Fruit fly (Drosophila melanogaster) whole organism, prepupa: Measurements from ENCODE around the gene Cog3.
A peak's percentile ranks its signal among the peaks of the same experiment; 100 is the strongest.

Source experiments
- Blimp-1 ChIP-seq: fragments of 200-800 bp; sonication (Bioruptor generic); optimal IDR thresholded peaks from 3 replicates; lab custom pipeline; 2017; ENCODE audit warnings: missing biosample characterization, missing genetic modification characterization, mild to moderate bottlenecking, moderate library complexity, missing genetic modification reagents
- CG10631 ChIP-seq: fragments of 200-800 bp; sonication (Bioruptor generic); optimal IDR thresholded peaks from 2 replicates; lab custom pipeline; 2016; ENCODE audit warnings: missing biosample characterization, missing genetic modification characterization
- CG10669 ChIP-seq: fragments of 200-800 bp; sonication (Bioruptor generic); optimal IDR thresholded peaks from 3 replicates; lab custom pipeline; 2018; ENCODE audit warnings: missing biosample characterization, mild to moderate bottlenecking, missing genetic modification characterization, moderate library complexity
- CG11762 ChIP-seq: fragments of 200-800 bp; sonication (Bioruptor generic); optimal IDR thresholded peaks from 3 replicates; lab custom pipeline; 2016; ENCODE audit warnings: missing biosample characterization, missing genetic modification characterization; ENCODE audit not compliant: insufficient read depth
- CG11902 ChIP-seq: fragments of 200-800 bp; sonication (Bioruptor generic); optimal IDR thresholded peaks from 3 replicates; lab custom pipeline; 2016; ENCODE audit warnings: missing biosample characterization, missing genetic modification characterization
- CG15336 ChIP-seq: fragments of 200-800 bp; sonication (Bioruptor generic); IDR thresholded peaks from 2 replicates; pipeline ENCODE4 v1.3.6; 2022; ENCODE audit warnings: missing biosample characterization, missing genetic modification characterization
- CG16779 ChIP-seq: fragments of 200-800 bp; sonication (Bioruptor generic); optimal IDR thresholded peaks from 3 replicates; lab custom pipeline; 2017; ENCODE audit warnings: missing biosample characterization, mild to moderate bottlenecking, missing genetic modification characterization
- CG3032 ChIP-seq: fragments of 200-800 bp; optimal IDR thresholded peaks from 2 replicates; lab custom pipeline; 2019; ENCODE audit warnings: missing biosample characterization, mild to moderate bottlenecking, missing genetic modification characterization, moderate library complexity
- CG32006 ChIP-seq: fragments of 200-800 bp; sonication (Bioruptor generic); optimal IDR thresholded peaks from 3 replicates; lab custom pipeline; 2017; ENCODE audit warnings: missing biosample characterization, mild to moderate bottlenecking, missing genetic modification characterization
- CG34406 ChIP-seq: fragments of 200-800 bp; sonication (Bioruptor generic); optimal IDR thresholded peaks from 3 replicates; lab custom pipeline; 2016; ENCODE audit warnings: missing biosample characterization, missing genetic modification characterization
- CG3919 ChIP-seq: fragments of 200-800 bp; sonication (Bioruptor generic); optimal IDR thresholded peaks from 3 replicates; lab custom pipeline; 2016; ENCODE audit warnings: missing biosample characterization, missing genetic modification characterization
- CG4318 ChIP-seq: fragments of 200-800 bp; sonication (Bioruptor generic); optimal IDR thresholded peaks from 3 replicates; lab custom pipeline; 2017; ENCODE audit warnings: missing biosample characterization, mild to moderate bottlenecking, missing genetic modification characterization
- CG6163 ChIP-seq: fragments of 200-800 bp; sonication (Bioruptor generic); IDR thresholded peaks from 3 replicates; pipeline ENCODE4 v1.3.6; 2022; ENCODE audit warnings: missing biosample characterization, missing genetic modification characterization
- CG6276 ChIP-seq: fragments of 200-800 bp; sonication (Bioruptor generic); optimal IDR thresholded peaks from 2 replicates; lab custom pipeline; 2017; ENCODE audit warnings: missing biosample characterization, mild to moderate bottlenecking, missing genetic modification characterization
- CG6792 ChIP-seq: fragments of 200-800 bp; sonication (Bioruptor generic); optimal IDR thresholded peaks from 3 replicates; lab custom pipeline; 2016; ENCODE audit warnings: missing biosample characterization, missing genetic modification characterization
- CG6808 ChIP-seq: fragments of 200-800 bp; sonication (Bioruptor generic); optimal IDR thresholded peaks from 3 replicates; lab custom pipeline; 2017; ENCODE audit warnings: missing biosample characterization, missing genetic modification characterization, mild to moderate bottlenecking, moderate library complexity, missing genetic modification reagents
- CG6854 ChIP-seq: fragments of 200-800 bp; sonication (Bioruptor generic); optimal IDR thresholded peaks from 2 replicates; lab custom pipeline; 2017; ENCODE audit warnings: missing biosample characterization, mild to moderate bottlenecking, missing genetic modification characterization
- CG8119 ChIP-seq: fragments of 200-800 bp; sonication (Bioruptor generic); IDR thresholded peaks from 3 replicates; pipeline ENCODE4 v1.3.6; 2022; ENCODE audit warnings: missing biosample characterization, missing genetic modification characterization
- CG8319 ChIP-seq: fragments of 200-800 bp; sonication (Bioruptor generic); optimal IDR thresholded peaks from 3 replicates; lab custom pipeline; 2016; ENCODE audit warnings: missing biosample characterization, missing genetic modification characterization
- Eip75B ChIP-seq: fragments of 200-800 bp; sonication (Bioruptor generic); optimal IDR thresholded peaks from 3 replicates; lab custom pipeline; 2016; ENCODE audit warnings: missing biosample characterization, missing genetic modification characterization
- Eip78C ChIP-seq: fragments of 200-800 bp; sonication (Bioruptor generic); peaks from one replicate; lab custom pipeline; 2016; ENCODE audit warnings: missing biosample characterization, missing genetic modification characterization
- Eip93F ChIP-seq: fragments of 200-800 bp; sonication (Bioruptor generic); optimal IDR thresholded peaks from 2 replicates; lab custom pipeline; 2016; ENCODE audit warnings: missing biosample characterization, mild to moderate bottlenecking, missing genetic modification characterization
- Ets21C ChIP-seq: fragments of 200-800 bp; sonication (Bioruptor generic); optimal IDR thresholded peaks from 3 replicates; lab custom pipeline; 2016; ENCODE audit warnings: missing biosample characterization, missing genetic modification characterization
- Ets96B ChIP-seq: fragments of 200-800 bp; optimal IDR thresholded peaks from 2 replicates; lab custom pipeline; 2019; ENCODE audit warnings: missing biosample characterization, mild to moderate bottlenecking, missing genetic modification characterization, moderate library complexity
- Gug ChIP-seq: fragments of 200-800 bp; sonication (Bioruptor generic); IDR thresholded peaks from 2 replicates; pipeline ENCODE4 v1.3.6; 2022; ENCODE audit warnings: missing biosample characterization, missing genetic modification characterization
- Hr38 ChIP-seq: sonication (Bioruptor generic); optimal IDR thresholded peaks from 2 replicates; lab custom pipeline; 2016; ENCODE audit warnings: missing biosample characterization, missing genetic modification characterization
- Hr39 ChIP-seq: fragments of 200-800 bp; sonication (Bioruptor generic); optimal IDR thresholded peaks from 2 replicates; lab custom pipeline; 2016; ENCODE audit warnings: missing biosample characterization, missing genetic modification characterization
- Hr4 ChIP-seq: fragments of 200-800 bp; sonication (Bioruptor generic); optimal IDR thresholded peaks from 3 replicates; lab custom pipeline; 2016; ENCODE audit warnings: missing biosample characterization, missing genetic modification characterization
- Met ChIP-seq: fragments of 200-800 bp; sonication (Bioruptor generic); optimal IDR thresholded peaks from 3 replicates; lab custom pipeline; 2016; ENCODE audit warnings: missing biosample characterization, missing genetic modification characterization
- OdsH ChIP-seq: fragments of 200-800 bp; sonication (Bioruptor generic); optimal IDR thresholded peaks from 3 replicates; lab custom pipeline; 2016; ENCODE audit warnings: missing biosample characterization, missing genetic modification characterization
- Smox ChIP-seq: fragments of 200-800 bp; sonication (Bioruptor generic); optimal IDR thresholded peaks from 3 replicates; lab custom pipeline; 2016; ENCODE audit warnings: missing biosample characterization, missing genetic modification characterization
- Sox102F ChIP-seq: fragments of 200-800 bp; sonication (Bioruptor generic); optimal IDR thresholded peaks from 2 replicates; lab custom pipeline; 2016; ENCODE audit warnings: missing biosample characterization, mild to moderate bottlenecking, missing genetic modification characterization
- Sox14 ChIP-seq: fragments of 200-800 bp; sonication (Bioruptor generic); optimal IDR thresholded peaks from 3 replicates; lab custom pipeline; 2016; ENCODE audit warnings: missing biosample characterization, missing genetic modification characterization
- Sox15 ChIP-seq: fragments of 200-800 bp; sonication (Bioruptor generic); optimal IDR thresholded peaks from 3 replicates; lab custom pipeline; 2016; ENCODE audit warnings: missing biosample characterization, missing genetic modification characterization
- achi ChIP-seq: fragments of 200-800 bp; sonication (Bioruptor generic); optimal IDR thresholded peaks from 3 replicates; lab custom pipeline; 2016; ENCODE audit warnings: missing biosample characterization, missing genetic modification characterization
- acj6 ChIP-seq: fragments of 200-800 bp; sonication (Bioruptor generic); optimal IDR thresholded peaks from 3 replicates; lab custom pipeline; 2016; ENCODE audit warnings: missing biosample characterization, missing genetic modification characterization
- dsx ChIP-seq: fragments of 200-800 bp; optimal IDR thresholded peaks from 3 replicates; lab custom pipeline; 2019; ENCODE audit warnings: missing biosample characterization, mild to moderate bottlenecking, missing genetic modification characterization, moderate library complexity; ENCODE audit not compliant: poor library complexity, severe bottlenecking
- eg ChIP-seq: fragments of 200-800 bp; sonication (Bioruptor generic); IDR thresholded peaks from 3 replicates; pipeline ENCODE4 v1.3.6; 2022; ENCODE audit warnings: missing biosample characterization, missing genetic modification characterization
- esn ChIP-seq: fragments of 200-800 bp; sonication (Bioruptor generic); optimal IDR thresholded peaks from 2 replicates; lab custom pipeline; 2016; ENCODE audit warnings: missing biosample characterization, mild to moderate bottlenecking, missing genetic modification characterization, moderate library complexity
- fd59A ChIP-seq: fragments of 200-800 bp; sonication (Bioruptor generic); optimal IDR thresholded peaks from 2 replicates; lab custom pipeline; 2017; ENCODE audit warnings: missing biosample characterization, mild to moderate bottlenecking, missing genetic modification characterization, missing genetic modification reagents
- fd85E ChIP-seq: fragments of 200-800 bp; sonication (Bioruptor generic); optimal IDR thresholded peaks from 3 replicates; lab custom pipeline; 2016; ENCODE audit warnings: missing biosample characterization, missing genetic modification characterization
- fkh ChIP-seq: fragments of 200-800 bp; sonication (Bioruptor generic); optimal IDR thresholded peaks from 3 replicates; lab custom pipeline; 2017; ENCODE audit warnings: missing biosample characterization, mild to moderate bottlenecking, missing genetic modification characterization, moderate library complexity
- net ChIP-seq: fragments of 200-800 bp; sonication (Bioruptor generic); optimal IDR thresholded peaks from 3 replicates; lab custom pipeline; 2016; ENCODE audit warnings: missing biosample characterization, missing genetic modification characterization
- pdm3 ChIP-seq: fragments of 200-800 bp; sonication (Bioruptor generic); optimal IDR thresholded peaks from 3 replicates; lab custom pipeline; 2016; ENCODE audit warnings: missing biosample characterization, missing genetic modification characterization
- salr ChIP-seq, 2 experiments: fragments of 200-800 bp; sonication (Bioruptor generic); optimal IDR thresholded peaks; 3 replicates each; lab custom pipeline; 2016 to 2018; ENCODE audit warnings: missing biosample characterization in 2 of 2, missing genetic modification characterization in 2 of 2, mild to moderate bottlenecking in 1 of 2
- ss ChIP-seq, 2 experiments: fragments of 200-800 bp; sonication (Bioruptor generic); optimal IDR thresholded peaks; 2 replicates in 1 of 2; 3 replicates in 1 of 2; lab custom pipeline; 2017 to 2018; ENCODE audit warnings: mild to moderate bottlenecking in 2 of 2, missing biosample characterization in 2 of 2, missing genetic modification characterization in 2 of 2, moderate library complexity in 1 of 2
- svp ChIP-seq: fragments of 200-800 bp; sonication (Bioruptor generic); peaks from one replicate; lab custom pipeline; 2016; ENCODE audit warnings: missing biosample characterization, missing genetic modification characterization
- topi ChIP-seq: fragments of 200-800 bp; sonication (Bioruptor generic); optimal IDR thresholded peaks from 3 replicates; lab custom pipeline; 2016; ENCODE audit warnings: missing biosample characterization, missing genetic modification characterization

The Cog3 gene

dm6 chr2L:3482712-3483111, 25.8 kb upstream of the Cog3 start (continued):
- TF ChIP-seq fkh (GFP tag; lab: Kevin White, UChicago) = no peak
- TF ChIP-seq CG6276 (GFP tag; lab: Kevin White, UChicago) = peak; percentile 72
- peak; percentile 83 for TF ChIP-seq CG32006
- TF ChIP-seq CG15336 (GFP tag; lab: Robert Waterston, UW) = peak; percentile 93
- TF ChIP-seq fd59A (GFP tag; lab: Kevin White, UChicago) = peak; percentile 28
- TF ChIP-seq Eip78C (GFP tag; lab: Kevin White, UChicago) = peak; percentile 84
- TF ChIP-seq Gug = peak; percentile 75
- peak; percentile 63 for TF ChIP-seq CG6808 (GFP tag; lab: Kevin White, UChicago)
- TF ChIP-seq CG3032 (tag; lab: Kevin White, UChicago) = no peak
- peak; percentile 28 for TF ChIP-seq CG6792
- no peak for TF ChIP-seq CG11902 (GFP tag; lab: Kevin White, UChicago)
- TF ChIP-seq CG11762 (GFP tag; lab: Kevin White, UChicago) = peak; percentile 15
- peak; percentile 59 for TF ChIP-seq OdsH
- peak; percentile 74 for TF ChIP-seq CG6163 (GFP tag; lab: Robert Waterston, UW)
- TF ChIP-seq salr (GFP tag; optimal IDR thresholded peaks at IDR 0.05; lab: Kevin White, UChicago) = peak in 1 of 2 experiments; percentile 62
- peak; percentile 47 for TF ChIP-seq dsx
- TF ChIP-seq Sox14 (GFP tag; lab: Kevin White, UChicago) = peak; percentile 11
- TF ChIP-seq achi (GFP tag; lab: Kevin White, UChicago) = peak; percentile 61
- peak; percentile 64 for TF ChIP-seq CG4318 (GFP tag; lab: Kevin White, UChicago)
- TF ChIP-seq CG10669 (GFP tag; lab: Kevin White, UChicago) = peak; percentile 54
- TF ChIP-seq acj6 = peak; percentile 21
- TF ChIP-seq Smox = no peak
- TF ChIP-seq Hr4 (GFP tag; lab: Kevin White, UChicago) = peak; percentile 76
- peak; percentile 50 for TF ChIP-seq CG10631 (GFP tag; lab: Kevin White, UChicago)
- TF ChIP-seq CG3919 (GFP tag; lab: Kevin White, UChicago) = peak; percentile 56
- TF ChIP-seq svp (GFP tag; lab: Kevin White, UChicago) = peak; percentile 43
- no peak for TF ChIP-seq esn (GFP tag; lab: Kevin White, UChicago)
- peak; percentile 61 for TF ChIP-seq net

dm6 chr2L:3482037-3482436, 25.2 kb upstream of the Cog3 start:
- TF ChIP-seq Sox14 (GFP tag; lab: Kevin White, UChicago) = no peak
- TF ChIP-seq Eip78C (GFP tag; lab: Kevin White, UChicago) = peak; percentile 81
- TF ChIP-seq Hr38 = no peak
- no peak for TF ChIP-seq Sox102F (GFP tag; lab: Kevin White, UChicago)
- no peak for TF ChIP-seq acj6
- TF ChIP-seq svp (GFP tag; lab: Kevin White, UChicago) = no peak
- no peak for TF ChIP-seq CG6808 (GFP tag; lab: Kevin White, UChicago)
- TF ChIP-seq CG4318 (GFP tag; lab: Kevin White, UChicago) = peak; percentile 55
- no peak for TF ChIP-seq CG16779
- TF ChIP-seq Sox15 (GFP tag; lab: Kevin White, UChicago) = no peak
- no peak for TF ChIP-seq dsx
- TF ChIP-seq Ets96B (tag; lab: Kevin White, UChicago) = no peak
- TF ChIP-seq Blimp-1 (GFP tag; lab: Kevin White, UChicago) = no peak
- no peak for TF ChIP-seq fkh (GFP tag; lab: Kevin White, UChicago)
- no peak for TF ChIP-seq ss (GFP tag; optimal IDR thresholded peaks at IDR 0.05; lab: Kevin White, UChicago)
- no peak for TF ChIP-seq Met (GFP tag; lab: Kevin White, UChicago)
- peak; percentile 85 for TF ChIP-seq eg (GFP tag; lab: Robert Waterston, UW)
- peak; percentile 84 for TF ChIP-seq CG8119 (GFP tag; lab: Robert Waterston, UW)
- TF ChIP-seq Eip75B (GFP tag; lab: Kevin White, UChicago) = no peak
- peak; percentile 74 for TF ChIP-seq CG32006
- TF ChIP-seq CG8319 = no peak
- peak; percentile 13 for TF ChIP-seq CG3919 (GFP tag; lab: Kevin White, UChicago)
- no peak for TF ChIP-seq Eip93F (GFP tag; lab: Kevin White, UChicago)
- no peak for TF ChIP-seq fd85E (GFP tag; lab: Kevin White, UChicago)
- TF ChIP-seq topi (GFP tag; lab: Kevin White, UChicago) = peak; percentile 0
- TF ChIP-seq Hr39 (GFP tag; lab: Kevin White, UChicago) = peak; percentile 9
- TF ChIP-seq Smox = no peak
- no peak for TF ChIP-seq CG34406
- peak; percentile 78 for TF ChIP-seq CG6276 (GFP tag; lab: Kevin White, UChicago)
- no peak for TF ChIP-seq Ets21C (GFP tag; lab: Kevin White, UChicago)
- TF ChIP-seq CG10631 (GFP tag; lab: Kevin White, UChicago) = no peak
- no peak for TF ChIP-seq CG6854 (GFP tag; lab: Kevin White, UChicago)
- no peak for TF ChIP-seq fd59A (GFP tag; lab: Kevin White, UChicago)
- TF ChIP-seq net = peak; percentile 26
- peak; percentile 52 for TF ChIP-seq pdm3 (GFP tag; lab: Kevin White, UChicago)
- TF ChIP-seq OdsH = peak; percentile 41
- peak; percentile 82 for TF ChIP-seq Hr4 (GFP tag; lab: Kevin White, UChicago)
